ENCODE assay signal across 5 fruit fly cellular contexts in genomic region chrX:19144785-19145422, dm6.
TF ChIP-seq lines count a peak whose summit lies in the region.

No protein-coding gene starts in this region.

- no peak for TF ChIP-seq CTCF in whole organism, embryonic (GFP tag; optimal IDR thresholded peaks at IDR 0.05; lab: Kevin White, UChicago)

TF ChIP-seq in whole organism, adult, 20 proteins besides CTCF, POLR2A, EP300 and RAD21:
- TF ChIP-seq CG33017 (tag; optimal IDR thresholded peaks at IDR 0.05; lab: Kevin White, UChicago), result no peak
- TF ChIP-seq pad (GFP tag; optimal IDR thresholded peaks at IDR 0.05; lab: Kevin White, UChicago), result no peak
- no peak for TF ChIP-seq ovo (GFP tag; optimal IDR thresholded peaks at IDR 0.05; lab: Kevin White, UChicago)
- no peak for TF ChIP-seq Hr96 (GFP tag; optimal IDR thresholded peaks at IDR 0.05; lab: Kevin White, UChicago)
- no peak for TF ChIP-seq CG1620 (GFP tag; optimal IDR thresholded peaks at IDR 0.05; lab: Kevin White, UChicago)
- no peak for TF ChIP-seq CG11617 (GFP tag; optimal IDR thresholded peaks at IDR 0.05; lab: Kevin White, UChicago)
- no peak for TF ChIP-seq CG14711 (tag; optimal IDR thresholded peaks at IDR 0.05; lab: Kevin White, UChicago)
- peak; percentile 62 for TF ChIP-seq kay (GFP tag; lab: Kevin White, UChicago; ENCODE audit: borderline replicate concordance)
- TF ChIP-seq cic (GFP tag; optimal IDR thresholded peaks at IDR 0.05; lab: Kevin White, UChicago), result peak; percentile 27

TF ChIP-seq in whole organism, embryonic, 481 proteins besides CTCF, POLR2A, EP300 and RAD21 (continues in another document):
- TF ChIP-seq CG11504 (tag; optimal IDR thresholded peaks at IDR 0.05; lab: Kevin White, UChicago), result peak; percentile 57
- no peak for TF ChIP-seq CG30020 (tag; optimal IDR thresholded peaks at IDR 0.05; lab: Kevin White, UChicago)
- TF ChIP-seq D19B (GFP tag; optimal IDR thresholded peaks at IDR 0.05; lab: Kevin White, UChicago), result no peak
- TF ChIP-seq phol (tag; optimal IDR thresholded peaks at IDR 0.05; lab: Kevin White, UChicago), result peak; percentile 28
- no peak for TF ChIP-seq ham (GFP tag; IDR thresholded peaks at IDR 0.05; lab: Robert Waterston, UW)
- peak; percentile 22 for TF ChIP-seq grau (tag; optimal IDR thresholded peaks at IDR 0.05; lab: Kevin White, UChicago)
- peak; percentile 19 for TF ChIP-seq Sox102F (GFP tag; optimal IDR thresholded peaks at IDR 0.05; lab: Kevin White, UChicago)
- TF ChIP-seq nmo (GFP tag; optimal IDR thresholded peaks at IDR 0.05; lab: Kevin White, UChicago), result peak; percentile 32
- no peak for TF ChIP-seq vnd (GFP tag; IDR thresholded peaks at IDR 0.05; lab: Robert Waterston, UW; ENCODE audit: partially characterized antibody)
- TF ChIP-seq Tbp (GFP tag; optimal IDR thresholded peaks at IDR 0.05; lab: Kevin White, UChicago), result no peak
- peak; percentile 7 for TF ChIP-seq CG8924 (tag; optimal IDR thresholded peaks at IDR 0.05; lab: Kevin White, UChicago)
- TF ChIP-seq sisA (GFP tag; IDR thresholded peaks at IDR 0.05; lab: Robert Waterston, UW), result 0 out of 2 replicates have a peak, but pooled peaks have one; percentile 6
- TF ChIP-seq CG6854 (GFP tag; optimal IDR thresholded peaks at IDR 0.05; lab: Kevin White, UChicago), result no peak
- no peak for TF ChIP-seq sd (tag; optimal IDR thresholded peaks at IDR 0.05; lab: Kevin White, UChicago)
- TF ChIP-seq Gug (GFP tag; IDR thresholded peaks at IDR 0.05; lab: Robert Waterston, UW), result no peak
- TF ChIP-seq pb (GFP tag; optimal IDR thresholded peaks at IDR 0.05; lab: Kevin White, UChicago), result no peak
- TF ChIP-seq Bgb (GFP tag; IDR thresholded peaks at IDR 0.05; lab: Robert Waterston, UW; ENCODE audit: partially characterized antibody), result no peak
- no peak for TF ChIP-seq Six4 (GFP tag; optimal IDR thresholded peaks at IDR 0.05; lab: Kevin White, UChicago)
- no peak for TF ChIP-seq CG15479 (GFP tag; optimal IDR thresholded peaks at IDR 0.05; lab: Kevin White, UChicago)
- TF ChIP-seq Mad (GFP tag; optimal IDR thresholded peaks at IDR 0.05; lab: Kevin White, UChicago), result no peak
- no peak for TF ChIP-seq CG17328 (GFP tag; IDR thresholded peaks at IDR 0.05; lab: Robert Waterston, UW)

TF ChIP-seq in whole organism, prepupa, 60 proteins besides CTCF, POLR2A, EP300 and RAD21 (continues in another document):
- TF ChIP-seq vri (GFP tag; optimal IDR thresholded peaks at IDR 0.05; lab: Kevin White, UChicago) (no peak), CG8632 (GFP tag; optimal IDR thresholded peaks at IDR 0.05; lab: Kevin White, UChicago) (peak; percentile 50), Ets96B (tag; optimal IDR thresholded peaks at IDR 0.05; lab: Kevin White, UChicago) (peak; percentile 62), CG3032 (tag; optimal IDR thresholded peaks at IDR 0.05; lab: Kevin White, UChicago) (peak; percentile 65), CG10631 (GFP tag; optimal IDR thresholded peaks at IDR 0.05; lab: Kevin White, UChicago) (peak; percentile 62), CG4318 (GFP tag; optimal IDR thresholded peaks at IDR 0.05; lab: Kevin White, UChicago) (peak; percentile 76), Smox (GFP tag; optimal IDR thresholded peaks at IDR 0.05; lab: Kevin White, UChicago) (peak; percentile 5), Sox102F (GFP tag; optimal IDR thresholded peaks at IDR 0.05; lab: Kevin White, UChicago) (peak; percentile 27), net (GFP tag; optimal IDR thresholded peaks at IDR 0.05; lab: Kevin White, UChicago) (peak; percentile 60), CG8319 (GFP tag; optimal IDR thresholded peaks at IDR 0.05; lab: Kevin White, UChicago) (no peak), fd85E (GFP tag; optimal IDR thresholded peaks at IDR 0.05; lab: Kevin White, UChicago) (no peak), CG11762 (GFP tag; optimal IDR thresholded peaks at IDR 0.05; lab: Kevin White, UChicago; ENCODE audit: insufficient read depth) (no peak), CG8119 (GFP tag; IDR thresholded peaks at IDR 0.05; lab: Robert Waterston, UW) (peak; percentile 75), dsx (GFP tag; optimal IDR thresholded peaks at IDR 0.05; lab: Kevin White, UChicago; ENCODE audit: poor library complexity, severe bottlenecking) (peak; percentile 47), Eip93F (GFP tag; optimal IDR thresholded peaks at IDR 0.05; lab: Kevin White, UChicago) (no peak), salr (GFP tag; optimal IDR thresholded peaks at IDR 0.05; lab: Kevin White, UChicago) (peak; percentile 24 to 66), CG7368 (GFP tag; optimal IDR thresholded peaks at IDR 0.05; lab: Kevin White, UChicago) (peak; percentile 16), spab (GFP tag; optimal IDR thresholded peaks at IDR 0.05; lab: Kevin White, UChicago) (peak; percentile 50), Hr39 (GFP tag; optimal IDR thresholded peaks at IDR 0.05; lab: Kevin White, UChicago) (peak; percentile 18), Gug (GFP tag; IDR thresholded peaks at IDR 0.05; lab: Robert Waterston, UW) (peak; percentile 22; the same call in 1 of the 2 replicates), dac (GFP tag; optimal IDR thresholded peaks at IDR 0.05; lab: Kevin White, UChicago) (peak; percentile 65)

TF ChIP-seq in whole organism, pupa, 21 proteins besides CTCF, POLR2A, EP300 and RAD21:
- TF ChIP-seq CG9948 (tag; optimal IDR thresholded peaks at IDR 0.05; lab: Kevin White, UChicago) (peak; percentile 69), Ets98B (GFP tag; IDR thresholded peaks at IDR 0.05; lab: Robert Waterston, UW) (peak; percentile 19), Pif1B (GFP tag; optimal IDR thresholded peaks at IDR 0.05; lab: Kevin White, UChicago) (peak; percentile 53), CG13204 (GFP tag; optimal IDR thresholded peaks at IDR 0.05; lab: Kevin White, UChicago) (peak; percentile 6), Snoo (tag; optimal IDR thresholded peaks at IDR 0.05; lab: Kevin White, UChicago) (peak; percentile 20), Pif1A (GFP tag; optimal IDR thresholded peaks at IDR 0.05; lab: Kevin White, UChicago) (peak; percentile 64), CG15710 (tag; optimal IDR thresholded peaks at IDR 0.05; lab: Kevin White, UChicago) (peak; percentile 68), CG12605 (GFP tag; IDR thresholded peaks at IDR 0.05; lab: Robert Waterston, UW) (no peak), EcR (GFP tag; optimal IDR thresholded peaks at IDR 0.05; lab: Kevin White, UChicago) (peak; percentile 25), gl (tag; optimal IDR thresholded peaks at IDR 0.05; lab: Kevin White, UChicago) (no peak), CG17806 (tag; optimal IDR thresholded peaks at IDR 0.05; lab: Kevin White, UChicago) (peak; percentile 55), CG34367 (tag; optimal IDR thresholded peaks at IDR 0.05; lab: Kevin White, UChicago) (peak; percentile 53), CG32121 (GFP tag; IDR thresholded peaks at IDR 0.05; lab: Robert Waterston, UW) (peak; percentile 50), rn (GFP tag; IDR thresholded peaks at IDR 0.05; lab: Robert Waterston, UW) (no peak), CG14655 (GFP tag; optimal IDR thresholded peaks at IDR 0.05; lab: Kevin White, UChicago) (peak; percentile 84), CG8159 (tag; optimal IDR thresholded peaks at IDR 0.05; lab: Kevin White, UChicago) (peak; percentile 68), D1 (tag; optimal IDR thresholded peaks at IDR 0.05; lab: Kevin White, UChicago) (peak; percentile 47), fd96Ca (GFP tag; IDR thresholded peaks at IDR 0.05; lab: Robert Waterston, UW) (no peak), CG8301 (tag; optimal IDR thresholded peaks at IDR 0.05; lab: Kevin White, UChicago) (peak; percentile 75), CG4496 (GFP tag; IDR thresholded peaks at IDR 0.05; lab: Robert Waterston, UW) (peak; percentile 25; the same call in 1 of the 3 replicates), CG10348 (GFP tag; IDR thresholded peaks at IDR 0.05; lab: Robert Waterston, UW) (no peak)

TF ChIP-seq in whole organism, wandering third instar larva, 38 proteins besides CTCF, POLR2A, EP300 and RAD21:
- TF ChIP-seq CrebA (GFP tag; optimal IDR thresholded peaks at IDR 0.05; lab: Kevin White, UChicago; ENCODE audit: borderline replicate concordance) (no peak), h (GFP tag; optimal IDR thresholded peaks at IDR 0.05; lab: Kevin White, UChicago) (peak; percentile 22), Myc (optimal IDR thresholded peaks at IDR 0.05; lab: Kevin White, UChicago) (no peak), foxo (GFP tag; optimal IDR thresholded peaks at IDR 0.05; lab: Kevin White, UChicago) (peak in 1 of 2 experiments; percentile 5), Rel (GFP tag; optimal IDR thresholded peaks at IDR 0.05; lab: Kevin White, UChicago) (no peak), Rel (tag; optimal IDR thresholded peaks at IDR 0.05; lab: Kevin White, UChicago) (peak; percentile 90), dmrt93B (GFP tag; optimal IDR thresholded peaks at IDR 0.05; lab: Kevin White, UChicago) (no peak), sage (GFP tag; optimal IDR thresholded peaks at IDR 0.05; lab: Kevin White, UChicago) (no peak), rgr (GFP tag; optimal IDR thresholded peaks at IDR 0.05; lab: Kevin White, UChicago) (peak; percentile 15), brk (GFP tag; optimal IDR thresholded peaks at IDR 0.05; lab: Kevin White, UChicago) (no peak), fru (GFP tag; optimal IDR thresholded peaks at IDR 0.05; lab: Kevin White, UChicago) (peak; percentile 15), Vsx2 (GFP tag; optimal IDR thresholded peaks at IDR 0.05; lab: Kevin White, UChicago; ENCODE audit: partially characterized antibody) (no peak), woc (GFP tag; optimal IDR thresholded peaks at IDR 0.05; lab: Kevin White, UChicago) (no peak)
